Fruit fly (Drosophila melanogaster) whole organism, embryonic: ENCODE data around the gene ck.

Source experiments
- Awh ChIP-seq: fragments of 200-800 bp; sonication (Bioruptor generic); IDR thresholded peaks from 2 replicates; pipeline ENCODE4, ENCODE4 v1.3.6; 2022; ENCODE audit warnings: missing biosample characterization, missing genetic modification characterization
- BtbVII ChIP-seq: fragments of 200-800 bp; sonication (Bioruptor generic); optimal IDR thresholded peaks from 3 replicates; lab custom pipeline; 2017; ENCODE audit warnings: missing biosample characterization, mild to moderate bottlenecking, missing genetic modification characterization
- Bteb2 ChIP-seq: fragments of 200-800 bp; sonication (Bioruptor generic); optimal IDR thresholded peaks from 2 replicates; lab custom pipeline; 2016; ENCODE audit warnings: missing biosample characterization, missing genetic modification characterization
- CG10565 ChIP-seq: fragments of 200-800 bp; sonication (Bioruptor generic); optimal IDR thresholded peaks from 3 replicates; lab custom pipeline; 2016; ENCODE audit warnings: missing biosample characterization, mild to moderate bottlenecking, missing genetic modification characterization
- CG12299 ChIP-seq: fragments of 200-800 bp; sonication (Bioruptor generic); optimal IDR thresholded peaks from 2 replicates; lab custom pipeline; 2018; ENCODE audit warnings: missing biosample characterization, mild to moderate bottlenecking, missing genetic modification characterization
- CG13287 ChIP-seq: fragments of 200-800 bp; sonication (Bioruptor generic); IDR thresholded peaks from 2 replicates; pipeline ENCODE4 v1.3.6; 2022; ENCODE audit warnings: missing biosample characterization, missing genetic modification characterization; ENCODE audit not compliant: partially characterized antibody
- CG15269 ChIP-seq: fragments of 200-800 bp; sonication (Bioruptor generic); optimal IDR thresholded peaks from 2 replicates; lab custom pipeline; 2018; ENCODE audit warnings: missing biosample characterization, mild to moderate bottlenecking, missing genetic modification characterization, moderate library complexity
- CG2116 ChIP-seq: fragments of 200-800 bp; sonication (Bioruptor generic); optimal IDR thresholded peaks from 3 replicates; lab custom pipeline; 2018; ENCODE audit warnings: missing biosample characterization, mild to moderate bottlenecking, missing genetic modification characterization
- CG2875 ChIP-seq: fragments of 200-800 bp; sonication (Bioruptor generic); optimal IDR thresholded peaks from 2 replicates; lab custom pipeline; 2017; ENCODE audit warnings: missing biosample characterization, mild to moderate bottlenecking, missing genetic modification characterization, missing genetic modification reagents
- CG30403 ChIP-seq: fragments of 200-800 bp; sonication (Bioruptor generic); optimal IDR thresholded peaks from 3 replicates; lab custom pipeline; 2016; ENCODE audit warnings: missing biosample characterization, missing genetic modification characterization
- CG31365 ChIP-seq: fragments of 200-800 bp; sonication (Bioruptor generic); optimal IDR thresholded peaks from 2 replicates; lab custom pipeline; 2018; ENCODE audit warnings: missing biosample characterization, mild to moderate bottlenecking, missing genetic modification characterization
- CG31388 ChIP-seq: fragments of 200-800 bp; sonication (Bioruptor generic); optimal IDR thresholded peaks from 2 replicates; lab custom pipeline; 2016; ENCODE audit warnings: missing biosample characterization, missing genetic modification characterization
- CG32532 ChIP-seq: fragments of 200-800 bp; sonication (Bioruptor generic); IDR thresholded peaks from 2 replicates; pipeline ENCODE4 v1.3.6; 2022; ENCODE audit warnings: missing biosample characterization, missing genetic modification characterization
- CG32767 ChIP-seq: fragments of 200-800 bp; sonication (Bioruptor generic); IDR thresholded peaks from 2 replicates; pipeline ENCODE4 v1.3.6; 2022; ENCODE audit warnings: missing biosample characterization, missing genetic modification characterization
- CG3838 ChIP-seq: fragments of 200-800 bp; sonication (Bioruptor generic); optimal IDR thresholded peaks from 3 replicates; lab custom pipeline; 2016; ENCODE audit warnings: missing biosample characterization, missing genetic modification characterization
- CG4404 ChIP-seq: fragments of 200-800 bp; sonication (Bioruptor generic); IDR thresholded peaks from 2 replicates; pipeline ENCODE4 v1.3.6; 2022; ENCODE audit warnings: missing biosample characterization, missing genetic modification characterization
- CG4854 ChIP-seq: fragments of 200-800 bp; sonication (Bioruptor generic); optimal IDR thresholded peaks from 2 replicates; lab custom pipeline; 2016; ENCODE audit warnings: missing biosample characterization, missing genetic modification characterization, inconsistent platforms
- CG6683 ChIP-seq: fragments of 200-800 bp; sonication (Bioruptor generic); optimal IDR thresholded peaks from 2 replicates; lab custom pipeline; 2017; ENCODE audit warnings: missing biosample characterization, mild to moderate bottlenecking, missing genetic modification characterization, missing genetic modification reagents
- CG6765 ChIP-seq: fragments of 200-800 bp; sonication (Bioruptor generic); optimal IDR thresholded peaks from 3 replicates; lab custom pipeline; 2017; ENCODE audit warnings: missing biosample characterization, mild to moderate bottlenecking, missing genetic modification characterization
- CG7372 ChIP-seq: fragments of 200-800 bp; sonication (Bioruptor generic); IDR thresholded peaks from 2 replicates; pipeline ENCODE4 v1.3.6; 2022; ENCODE audit warnings: missing biosample characterization, missing genetic modification characterization
- CG8478 ChIP-seq: fragments of >200 bp; optimal IDR thresholded peaks from 2 replicates; lab custom pipeline; 2018
- CG8924 ChIP-seq: fragments of 200-800 bp; optimal IDR thresholded peaks from 3 replicates; lab custom pipeline; 2019; ENCODE audit warnings: missing biosample characterization, mild to moderate bottlenecking, missing genetic modification characterization, moderate library complexity
- CG9437 ChIP-seq: fragments of 200-800 bp; sonication (Bioruptor generic); optimal IDR thresholded peaks from 2 replicates; lab custom pipeline; 2018; ENCODE audit warnings: missing biosample characterization, mild to moderate bottlenecking, missing genetic modification characterization
- Chrac-16 ChIP-seq: fragments of 200-800 bp; sonication (Bioruptor generic); optimal IDR thresholded peaks from 3 replicates; lab custom pipeline; 2016; ENCODE audit warnings: missing biosample characterization, missing genetic modification characterization
- Dbx ChIP-seq: fragments of 200-800 bp; sonication (Bioruptor generic); IDR thresholded peaks from 3 replicates; pipeline ENCODE4 v1.3.6; 2022; ENCODE audit warnings: missing biosample characterization, missing genetic modification characterization
- Dip3 ChIP-seq: fragments of 200-800 bp; sonication (Bioruptor generic); optimal IDR thresholded peaks from 3 replicates; lab custom pipeline; 2016; ENCODE audit warnings: missing biosample characterization, missing genetic modification characterization
- Doc3 ChIP-seq: fragments of 200-800 bp; sonication (Bioruptor generic); IDR thresholded peaks from 3 replicates; pipeline ENCODE4 v1.3.6; 2022; ENCODE audit warnings: missing biosample characterization, missing genetic modification characterization; ENCODE audit not compliant: partially characterized antibody
- ERR ChIP-seq: fragments of 200-800 bp; sonication (Bioruptor generic); optimal IDR thresholded peaks from 2 replicates; lab custom pipeline; 2016; ENCODE audit warnings: missing biosample characterization, missing genetic modification characterization
- Fer3 ChIP-seq: fragments of 200-800 bp; sonication (Bioruptor generic); optimal IDR thresholded peaks from 2 replicates; lab custom pipeline; 2018; ENCODE audit warnings: missing biosample characterization, mild to moderate bottlenecking, missing genetic modification characterization, moderate library complexity
- H2.0 ChIP-seq: fragments of 200-800 bp; sonication (Bioruptor generic); IDR thresholded peaks from 2 replicates; pipeline ENCODE4 v1.3.6; 2022; ENCODE audit warnings: missing biosample characterization, missing genetic modification characterization
- Hr3 ChIP-seq: fragments of 200-800 bp; sonication (Bioruptor generic); optimal IDR thresholded peaks from 3 replicates; lab custom pipeline; 2016; ENCODE audit warnings: missing biosample characterization, missing genetic modification characterization
- MTF-1 ChIP-seq: fragments of 200-800 bp; sonication (Bioruptor generic); optimal IDR thresholded peaks from 2 replicates; lab custom pipeline; 2018; ENCODE audit warnings: missing biosample characterization, mild to moderate bottlenecking, missing genetic modification characterization, borderline replicate concordance
- Mad ChIP-seq: fragments of 200-800 bp; sonication (Bioruptor generic); optimal IDR thresholded peaks from 2 replicates; lab custom pipeline; 2016; ENCODE audit warnings: missing biosample characterization, missing genetic modification characterization
- Med ChIP-seq: fragments of 200-800 bp; sonication (Bioruptor generic); peaks from one replicate; lab custom pipeline; 2016; ENCODE audit warnings: missing biosample characterization, missing genetic modification characterization, mild to moderate bottlenecking, inconsistent platforms, moderate library complexity
- Optix ChIP-seq: fragments of 200-800 bp; sonication (Bioruptor generic); IDR thresholded peaks from 3 replicates; pipeline ENCODE4 v1.3.6; 2022; ENCODE audit warnings: missing biosample characterization, missing genetic modification characterization
- Sry-β ChIP-seq: fragments of 200-800 bp; sonication (Bioruptor generic); optimal IDR thresholded peaks from 2 replicates; lab custom pipeline; 2018; ENCODE audit warnings: missing biosample characterization, mild to moderate bottlenecking, missing genetic modification characterization, moderate library complexity
- Xbp1 ChIP-seq: fragments of 200-800 bp; sonication (Bioruptor generic); optimal IDR thresholded peaks from 3 replicates; lab custom pipeline; 2016; ENCODE audit warnings: missing biosample characterization, mild to moderate bottlenecking, missing genetic modification characterization
- YL-1 ChIP-seq: fragments of 200-800 bp; sonication (Bioruptor generic); optimal IDR thresholded peaks from 3 replicates; lab custom pipeline; 2017; ENCODE audit warnings: missing biosample characterization, mild to moderate bottlenecking, missing genetic modification characterization
- ac ChIP-seq: fragments of 200-800 bp; sonication (Bioruptor generic); optimal IDR thresholded peaks from 3 replicates; lab custom pipeline; 2017; ENCODE audit warnings: missing biosample characterization, mild to moderate bottlenecking, missing genetic modification characterization
- ase ChIP-seq: fragments of 200-800 bp; sonication (Bioruptor generic); IDR thresholded peaks from 3 replicates; pipeline ENCODE4 v1.3.6; 2022; ENCODE audit warnings: missing biosample characterization, missing genetic modification characterization
- cas ChIP-seq: fragments of 200-800 bp; sonication (Bioruptor generic); IDR thresholded peaks from 2 replicates; pipeline ENCODE4 v1.3.6; 2022; ENCODE audit warnings: missing biosample characterization, missing genetic modification characterization
- ci ChIP-seq: fragments of 200-800 bp; sonication (Bioruptor generic); IDR thresholded peaks from 3 replicates; pipeline ENCODE4 v1.3.6; 2022; ENCODE audit warnings: missing biosample characterization, missing genetic modification characterization
- fu2 ChIP-seq: fragments of 200-800 bp; sonication (Bioruptor generic); optimal IDR thresholded peaks from 2 replicates; lab custom pipeline; 2016; ENCODE audit warnings: missing biosample characterization, missing genetic modification characterization
- gcm2 ChIP-seq: fragments of 200-800 bp; sonication (Bioruptor generic); optimal IDR thresholded peaks from 2 replicates; lab custom pipeline; 2016; ENCODE audit warnings: missing biosample characterization, missing genetic modification characterization
- kni ChIP-seq: fragments of 200-800 bp; sonication (Bioruptor generic); optimal IDR thresholded peaks from 3 replicates; lab custom pipeline; 2017; ENCODE audit warnings: mild to moderate bottlenecking, missing biosample characterization, missing genetic modification reagents, missing genetic modification characterization
- lov ChIP-seq, 2 experiments: fragments of 200-800 bp in 1 of 2; fragments of >200 bp in 1 of 2; sonication (Bioruptor generic) in 1 of 2; IDR thresholded peaks in 1 of 2; optimal IDR thresholded peaks in 1 of 2; 2 replicates in 1 of 2; 3 replicates in 1 of 2; pipeline versions ENCODE4 v1.3.6 to Lab custom; 2017 to 2022; ENCODE audit warnings: missing biosample characterization in 1 of 2, missing genetic modification characterization in 1 of 2
- nau ChIP-seq: fragments of 200-800 bp; sonication (Bioruptor generic); optimal IDR thresholded peaks from 3 replicates; lab custom pipeline; 2017; ENCODE audit warnings: missing biosample characterization, mild to moderate bottlenecking, missing genetic modification characterization, missing genetic modification reagents
- nerfin-1 ChIP-seq: fragments of 200-800 bp; sonication (Bioruptor generic); optimal IDR thresholded peaks from 3 replicates; lab custom pipeline; 2019; ENCODE audit warnings: missing biosample characterization, mild to moderate bottlenecking, missing genetic modification characterization, moderate library complexity
- nmo ChIP-seq: fragments of 200-800 bp; sonication (Bioruptor generic); optimal IDR thresholded peaks from 2 replicates; lab custom pipeline; 2018; ENCODE audit warnings: missing biosample characterization, mild to moderate bottlenecking, missing genetic modification characterization, moderate library complexity
- phol ChIP-seq: fragments of 200-800 bp; sonication (Bioruptor generic); optimal IDR thresholded peaks from 3 replicates; lab custom pipeline; 2018; ENCODE audit warnings: missing biosample characterization, mild to moderate bottlenecking, missing genetic modification characterization, moderate library complexity
- ranshi ChIP-seq: fragments of 200-800 bp; sonication (Bioruptor generic); IDR thresholded peaks from 2 replicates; pipeline ENCODE4 v1.3.6; 2022; ENCODE audit warnings: missing biosample characterization, missing genetic modification characterization

ck gene

DNA sequence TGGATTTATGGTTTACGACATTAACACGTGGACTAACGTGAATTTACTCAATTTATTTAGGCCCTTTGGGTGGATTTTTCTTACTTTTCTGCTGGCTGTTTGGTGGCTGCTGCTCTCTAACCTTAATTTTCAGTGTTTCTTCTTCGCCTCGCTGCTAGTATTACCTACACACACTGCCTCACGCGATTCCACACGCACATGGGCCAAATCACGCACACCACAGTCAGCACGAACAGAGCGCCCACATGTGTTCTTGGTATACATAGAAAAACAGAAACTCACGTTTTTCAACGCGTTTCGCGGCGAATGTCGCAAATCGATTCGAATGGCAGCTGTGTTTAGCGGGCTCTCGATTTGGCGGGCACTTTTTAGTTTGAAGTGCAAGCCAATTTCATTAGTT lies 10.2 kb upstream of the ck start (continued):
- TF ChIP-seq Awh (GFP tag; lab: Robert Waterston, UW) (no peak), CG10565 (GFP tag; lab: Kevin White, UChicago) (no peak), CG8924 (tag; lab: Kevin White, UChicago) (peak; percentile 62), Dip3 (GFP tag; lab: Kevin White, UChicago) (peak; percentile 13), Mad (GFP tag; lab: Kevin White, UChicago) (no peak), gcm2 (GFP tag; lab: Kevin White, UChicago) (no peak), Optix (no peak), Bteb2 (peak; percentile 6), fu2 (GFP tag; lab: Kevin White, UChicago) (no peak), CG7372 (GFP tag; lab: Robert Waterston, UW) (no peak), CG2875 (GFP tag; lab: Kevin White, UChicago) (no peak), CG9437 (no peak), Sry-β (GFP tag; lab: Kevin White, UChicago) (peak; percentile 9), ase (no peak), CG4854 (GFP tag; lab: Kevin White, UChicago) (peak; percentile 21), CG32532 (GFP tag; lab: Robert Waterston, UW) (peak; percentile 62), ci (GFP tag; lab: Robert Waterston, UW) (peak; percentile 72), phol (tag; lab: Kevin White, UChicago) (peak; percentile 74), YL-1 (GFP tag; lab: Kevin White, UChicago) (peak; percentile 99), CG6765 (GFP tag; lab: Kevin White, UChicago) (no peak), CG3838 (GFP tag; lab: Kevin White, UChicago) (no peak), Dbx (GFP tag; lab: Robert Waterston, UW) (peak; percentile 64; the same call in 2 of the 3 replicates), Doc3 (GFP tag; lab: Robert Waterston, UW) (peak; percentile 76), ac (no peak), cas (peak; percentile 14; the same call in 1 of the 2 replicates), CG4404 (no peak), CG31388 (no peak), kni (GFP tag; lab: Kevin White, UChicago) (peak; percentile 58), nmo (GFP tag; lab: Kevin White, UChicago) (peak; percentile 59), ERR (peak; percentile 58), ranshi (GFP tag; lab: Robert Waterston, UW) (no peak), CG15269 (tag; lab: Kevin White, UChicago) (no peak), MTF-1 (GFP tag; lab: Kevin White, UChicago) (peak; percentile 39), H2.0 (GFP tag; lab: Robert Waterston, UW) (0 out of 2 replicates have a peak, but pooled peaks have one; percentile 15), nau (GFP tag; lab: Kevin White, UChicago) (peak; percentile 24), CG2116 (GFP tag; lab: Kevin White, UChicago) (peak; percentile 74), CG12299 (no peak), BtbVII (peak; percentile 7), CG32767 (GFP tag; lab: Robert Waterston, UW) (peak; percentile 100), Fer3 (tag; lab: Kevin White, UChicago) (peak; percentile 44), Hr3 (GFP tag; lab: Kevin White, UChicago) (no peak), lov (optimal IDR thresholded peaks at IDR 0.05; lab: Kevin White, UChicago) (no peak), lov (GFP tag; IDR thresholded peaks at IDR 0.05; lab: Robert Waterston, UW) (no peak), Chrac-16 (peak; percentile 19), CG30403 (GFP tag; lab: Kevin White, UChicago) (peak; percentile 15), Xbp1 (GFP tag; lab: Kevin White, UChicago) (peak; percentile 40), Med (GFP tag; lab: Kevin White, UChicago) (peak; percentile 91), CG13287 (GFP tag; lab: Robert Waterston, UW) (peak; percentile 90), CG6683 (GFP tag; lab: Kevin White, UChicago) (peak; percentile 19), CG31365 (tag; lab: Kevin White, UChicago) (peak; percentile 14), nerfin-1 (tag; lab: Kevin White, UChicago) (peak; percentile 28), CG8478 (lab: Kevin White, UChicago) (peak; percentile 68)
